Worm (Caenorhabditis elegans) whole organism, early embryonic: ENCODE measurements around the gene F42E11.3.

Source experiments
- ama-1 ChIP-seq: fragments of 150-350 bp; optimal IDR thresholded peaks from 2 replicates; lab custom pipeline; 2014
- hmbx-1 ChIP-seq: sonication (generic microtip); optimal IDR thresholded peaks from 2 replicates; lab custom pipeline; 2016; ENCODE audit warnings: mild to moderate bottlenecking, missing genetic modification characterization, missing compliant biosample characterization
- tbx-11 ChIP-seq: fragments of 200-800 bp; sonication (Bioruptor generic); IDR thresholded peaks from 2 replicates; pipeline ENCODE4 v1.3.6; 2022; ENCODE audit warnings: missing genetic modification characterization, missing compliant biosample characterization

- TF ChIP-seq tbx-11 (GFP tag; lab: Robert Waterston, UW) (no peak), hmbx-1 (tag; lab: Kevin White, UChicago) (no peak), ama-1 (lab: Kevin White, UChicago) (no peak)
Observed at ce11 chrX:11357516-11357915, 17.9 kb downstream of the F42E11.3 start, which contains the start of gene pgp-4.
